Fruit fly (Drosophila melanogaster): ENCODE data around the gene CG13308.

CG13308 gene

DNA sequence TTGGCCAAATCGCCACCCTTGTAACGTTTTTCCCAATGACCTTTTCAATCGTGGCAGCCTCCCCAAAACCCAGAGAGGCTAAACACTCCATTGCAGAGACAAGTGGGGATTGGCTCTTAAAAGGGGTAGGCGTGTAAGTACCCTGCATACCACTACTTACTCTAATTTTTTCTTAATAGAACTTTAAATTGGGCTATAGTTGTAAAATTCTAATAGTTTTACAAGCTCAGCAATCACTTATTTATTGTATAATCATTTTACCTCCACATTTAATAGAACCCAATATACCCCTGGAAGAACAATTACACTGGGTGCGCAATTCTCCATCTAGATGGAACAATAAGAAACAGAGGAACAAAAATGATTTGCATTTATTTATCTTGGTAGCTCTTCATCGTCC, 33.4 kb downstream of the CG13308 start (continued):
- peak; percentile 35 for TF ChIP-seq Vsx1 (GFP tag; optimal IDR thresholded peaks at IDR 0.05)
- peak; percentile 61 for TF ChIP-seq CG1233 (GFP tag; optimal IDR thresholded peaks at IDR 0.05)
- peak; percentile 84 for TF ChIP-seq zfh1 (GFP tag; IDR thresholded peaks at IDR 0.05)
- peak; percentile 38; the same call in 1 of the 2 replicates for TF ChIP-seq Drgx (GFP tag; IDR thresholded peaks at IDR 0.05)
- peak; percentile 75 for TF ChIP-seq CG32532 (GFP tag; IDR thresholded peaks at IDR 0.05)
- TF ChIP-seq CG3838 (GFP tag; optimal IDR thresholded peaks at IDR 0.05) = no peak
- no peak for TF ChIP-seq ac (GFP tag; optimal IDR thresholded peaks at IDR 0.05)

DNA sequence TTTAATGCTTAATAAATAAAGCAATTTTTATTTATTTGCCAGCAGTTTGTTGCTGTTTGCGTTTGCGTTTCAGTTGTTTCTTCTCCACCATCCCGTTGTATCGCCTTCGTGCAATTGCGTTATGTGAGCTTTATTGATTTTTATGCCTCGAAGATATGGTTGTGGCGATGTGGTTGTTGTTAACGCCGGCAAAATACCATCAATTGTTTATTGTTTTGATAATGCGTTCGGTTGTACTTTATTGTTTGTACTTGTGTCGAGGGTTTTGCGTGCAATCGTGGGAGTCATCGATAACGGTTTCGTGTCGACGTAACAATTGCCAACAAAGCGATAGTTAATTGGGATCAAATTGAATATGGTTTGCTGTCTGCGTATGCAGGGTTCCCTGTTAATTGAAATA, 34.0 kb downstream of the CG13308 start:
- TF ChIP-seq onecut (GFP tag; IDR thresholded peaks at IDR 0.05) (peak; percentile 69), CG17612 (GFP tag; IDR thresholded peaks at IDR 0.05) (no peak), chinmo (GFP tag; IDR thresholded peaks at IDR 0.05; ENCODE audit: partially characterized antibody) (peak; percentile 38; the same call in 1 of the 4 replicates), sqz (GFP tag; optimal IDR thresholded peaks at IDR 0.05) (no peak), Med (GFP tag) (peak; percentile 71)

DNA sequence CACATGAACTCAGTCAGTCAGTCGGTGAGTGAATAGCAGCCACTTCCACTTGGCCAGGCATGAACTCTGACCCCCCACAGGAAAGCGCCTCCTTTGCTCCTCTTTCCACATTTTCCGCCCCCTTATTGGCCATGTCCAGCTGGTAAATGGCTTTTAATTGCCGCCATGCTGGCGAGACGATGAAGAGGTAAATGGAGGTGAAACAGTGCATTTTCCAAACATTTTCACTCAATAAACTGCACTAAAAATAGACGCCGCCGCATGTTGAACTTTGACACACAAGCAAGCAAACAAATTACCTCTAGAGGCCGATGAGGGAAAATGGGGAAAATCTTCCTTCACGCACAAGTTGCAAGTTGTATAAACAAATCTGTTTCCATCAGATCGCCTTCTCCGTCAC, 41.5 kb downstream of the CG13308 start:
- TF ChIP-seq CG1647 (GFP tag; optimal IDR thresholded peaks at IDR 0.05) (no peak), btn (GFP tag; optimal IDR thresholded peaks at IDR 0.05) (no peak), CG34376 (GFP tag; optimal IDR thresholded peaks at IDR 0.05) (no peak), dmrt11E (tag; optimal IDR thresholded peaks at IDR 0.05) (no peak), CG4730 (GFP tag; IDR thresholded peaks at IDR 0.05) (no peak), HmgZ (tag; optimal IDR thresholded peaks at IDR 0.05) (no peak), fd64A (GFP tag; optimal IDR thresholded peaks at IDR 0.05) (peak; percentile 37), Hr78 (GFP tag; optimal IDR thresholded peaks at IDR 0.05) (peak in 1 of 2 experiments; percentile 96), eve (GFP tag; optimal IDR thresholded peaks at IDR 0.05) (no peak), hb (GFP tag; IDR thresholded peaks at IDR 0.05; ENCODE audit: partially characterized antibody) (0 out of 3 replicates have a peak, but pooled peaks have one; percentile 42), CG7839 (tag; optimal IDR thresholded peaks at IDR 0.05) (no peak), ac (GFP tag; optimal IDR thresholded peaks at IDR 0.05) (no peak), twi (tag; optimal IDR thresholded peaks at IDR 0.05) (peak; percentile 5), lov (optimal IDR thresholded peaks at IDR 0.05) (no peak), lov (GFP tag; IDR thresholded peaks at IDR 0.05) (no peak), rib (GFP tag; IDR thresholded peaks at IDR 0.05) (no peak), Adf1 (GFP tag; IDR thresholded peaks at IDR 0.05) (no peak), Sry-δ (GFP tag; optimal IDR thresholded peaks at IDR 0.05) (no peak), Doc2 (GFP tag; IDR thresholded peaks at IDR 0.05) (no peak), aop (GFP tag; IDR thresholded peaks at IDR 0.05) (no peak), CG11560 (tag; IDR thresholded peaks at IDR 0.05) (no peak)

DNA sequence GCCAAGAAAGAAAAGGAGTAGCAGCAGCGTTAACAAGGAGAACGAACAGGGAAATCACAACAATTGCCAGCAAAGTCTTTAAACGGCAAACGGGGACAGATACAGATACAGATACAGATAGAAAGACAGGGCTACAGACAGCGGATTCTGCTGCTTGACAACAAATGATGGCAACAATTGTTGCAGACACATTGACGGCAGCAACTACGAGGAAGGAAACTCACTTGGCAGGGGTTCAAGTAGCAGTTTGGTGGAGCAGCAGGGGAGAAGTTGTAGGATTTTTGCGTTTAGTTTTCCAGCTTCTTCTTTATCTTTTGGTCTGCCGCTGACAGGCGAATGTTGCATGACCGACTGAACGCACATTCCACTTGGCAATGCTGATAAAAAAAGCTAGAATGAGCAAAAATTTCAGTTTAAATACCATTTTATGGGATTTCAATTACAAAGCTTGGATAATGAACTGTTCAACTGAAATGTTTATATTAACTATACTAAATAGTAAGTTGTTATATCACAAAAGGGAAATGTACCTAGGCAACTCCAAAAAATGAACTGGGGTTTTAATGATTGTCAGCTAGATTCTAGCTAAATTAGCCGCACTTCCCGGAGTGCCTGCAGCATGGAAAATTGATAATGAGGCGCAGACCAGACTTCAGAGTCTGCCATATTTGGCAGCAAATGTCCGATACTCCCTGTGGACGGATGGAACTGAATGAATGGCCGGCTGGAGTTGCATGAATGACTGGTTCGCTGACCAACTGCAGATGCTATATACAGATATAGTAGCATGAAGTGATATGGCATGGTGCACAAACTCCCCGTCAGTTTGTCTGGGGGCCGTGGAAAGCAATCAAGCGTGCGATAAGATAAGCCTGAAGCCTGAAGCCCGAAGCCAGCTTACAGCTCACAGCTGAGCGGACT, 42.7 kb downstream of the CG13308 start:
- TF ChIP-seq hkb (optimal IDR thresholded peaks at IDR 0.05) (no peak), hkb (GFP tag; IDR thresholded peaks at IDR 0.05) (no peak), dati (GFP tag; IDR thresholded peaks at IDR 0.05) (no peak), Pdp1 (GFP tag; optimal IDR thresholded peaks at IDR 0.05) (peak in 1 of 2 experiments; percentile 25), row (GFP tag; IDR thresholded peaks at IDR 0.05) (peak; percentile 36; the same call in 2 of the 3 replicates), zfh1 (GFP tag; IDR thresholded peaks at IDR 0.05) (0 out of 3 replicates have a peak, but pooled peaks have one; percentile 4), jumu (GFP tag; optimal IDR thresholded peaks at IDR 0.05) (no peak), Rfx (GFP tag; IDR thresholded peaks at IDR 0.05) (0 out of 2 replicates have a peak, but pooled peaks have one; percentile 6), sens (GFP tag) (peak; percentile 16), hb (GFP tag; IDR thresholded peaks at IDR 0.05; ENCODE audit: partially characterized antibody) (no peak), Sry-β (GFP tag; optimal IDR thresholded peaks at IDR 0.05) (peak; percentile 88), CG6791 (GFP tag; IDR thresholded peaks at IDR 0.05; ENCODE audit: partially characterized antibody) (peak; percentile 30; the same call in 1 of the 3 replicates), CG11504 (tag; optimal IDR thresholded peaks at IDR 0.05) (peak; percentile 92), nom (GFP tag; optimal IDR thresholded peaks at IDR 0.05) (no peak), fd96Cb (tag; optimal IDR thresholded peaks at IDR 0.05) (no peak), grn (GFP tag; optimal IDR thresholded peaks at IDR 0.05) (peak; percentile 40)
